Worm (Caenorhabditis elegans): ENCODE data around the gene pqn-82.

DNA sequence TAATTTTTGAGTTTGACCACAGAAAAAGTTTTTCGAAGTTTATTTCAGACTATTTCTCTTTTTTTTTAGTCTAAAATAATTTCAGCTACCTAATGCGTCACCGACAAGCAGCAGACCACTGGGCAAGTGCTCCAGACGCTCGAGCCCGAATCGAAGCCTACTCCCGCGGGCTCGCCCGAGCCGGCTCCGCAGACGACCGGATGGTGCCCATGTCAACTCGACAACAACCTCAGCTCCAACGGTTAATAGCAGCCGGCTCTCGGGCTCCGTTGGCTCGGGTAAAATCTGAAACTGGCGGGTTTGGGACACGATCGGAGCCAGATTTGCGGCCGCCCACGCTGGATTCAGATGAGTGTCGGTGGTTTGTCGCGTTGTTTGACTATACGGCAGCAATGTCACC lies 45.8 kb upstream of the pqn-82 start:
- TF ChIP-seq lin-35 (GFP tag; optimal IDR thresholded peaks at IDR 0.05): no peak
- no peak for TF ChIP-seq snpc-4 (tag; optimal IDR thresholded peaks at IDR 0.05)
- TF ChIP-seq lsy-2 (tag; optimal IDR thresholded peaks at IDR 0.05): no peak
- TF ChIP-seq lin-39 (tag; optimal IDR thresholded peaks at IDR 0.05): no peak
- no peak for TF ChIP-seq fos-1 (tag; optimal IDR thresholded peaks at IDR 0.05)
- TF ChIP-seq nhr-11 (tag; optimal IDR thresholded peaks at IDR 0.05): no peak
- TF ChIP-seq hlh-4 (tag; optimal IDR thresholded peaks at IDR 0.05): no peak
- no peak for TF ChIP-seq nhr-12 (tag; optimal IDR thresholded peaks at IDR 0.05)
- TF ChIP-seq irx-1 (tag; optimal IDR thresholded peaks at IDR 0.05): no peak
- no peak for TF ChIP-seq F16B12.6 (tag; optimal IDR thresholded peaks at IDR 0.05)
